Fruit fly (Drosophila melanogaster) whole organism, embryonic: Measurements from ENCODE around the gene kud.

Source experiments
- Atf3 ChIP-seq: fragments of 200-800 bp; sonication (Bioruptor generic); optimal IDR thresholded peaks from 3 replicates; lab custom pipeline; 2016; ENCODE audit warnings: missing biosample characterization, missing genetic modification characterization
- C15 ChIP-seq: fragments of 200-800 bp; sonication (Bioruptor generic); IDR thresholded peaks from 3 replicates; pipeline ENCODE4 v1.3.6; 2022; ENCODE audit warnings: missing biosample characterization, missing genetic modification characterization
- CG10209 ChIP-seq: fragments of 200-800 bp; sonication (Bioruptor generic); optimal IDR thresholded peaks from 3 replicates; lab custom pipeline; 2017; ENCODE audit warnings: missing biosample characterization, mild to moderate bottlenecking, missing genetic modification characterization, missing genetic modification reagents
- CG10267 ChIP-seq: fragments of 200-800 bp; sonication (Bioruptor generic); optimal IDR thresholded peaks from 2 replicates; lab custom pipeline; 2018; ENCODE audit warnings: missing biosample characterization, mild to moderate bottlenecking, missing genetic modification characterization, moderate library complexity
- CG10543 ChIP-seq: fragments of 200-800 bp; sonication (Bioruptor generic); optimal IDR thresholded peaks from 3 replicates; lab custom pipeline; 2017; ENCODE audit warnings: missing biosample characterization, mild to moderate bottlenecking, missing genetic modification characterization, moderate library complexity
- CG10565 ChIP-seq: fragments of 200-800 bp; sonication (Bioruptor generic); optimal IDR thresholded peaks from 3 replicates; lab custom pipeline; 2016; ENCODE audit warnings: missing biosample characterization, mild to moderate bottlenecking, missing genetic modification characterization
- CG11560 ChIP-seq: fragments of 200-800 bp; sonication (Bioruptor generic); IDR thresholded peaks from 3 replicates; pipeline ENCODE4 v1.3.6; 2022; ENCODE audit warnings: missing biosample characterization, missing genetic modification characterization
- CG13123 ChIP-seq: fragments of 200-800 bp; sonication (Bioruptor generic); optimal IDR thresholded peaks from 2 replicates; lab custom pipeline; 2016; ENCODE audit warnings: missing biosample characterization, missing genetic modification characterization
- CG16813 ChIP-seq: fragments of 200-800 bp; sonication (Bioruptor generic); IDR thresholded peaks from 3 replicates; pipeline ENCODE4 v1.3.6; 2022; ENCODE audit warnings: missing biosample characterization, missing genetic modification characterization; ENCODE audit not compliant: partially characterized antibody
- CG17385 ChIP-seq: fragments of 200-800 bp; sonication (Bioruptor generic); optimal IDR thresholded peaks from 3 replicates; lab custom pipeline; 2018; ENCODE audit warnings: missing biosample characterization, mild to moderate bottlenecking, missing genetic modification characterization
- CG17829 ChIP-seq: fragments of 200-800 bp; optimal IDR thresholded peaks from 2 replicates; lab custom pipeline; 2019; ENCODE audit warnings: missing biosample characterization, mild to moderate bottlenecking, missing genetic modification characterization, moderate library complexity
- CG2116 ChIP-seq: fragments of 200-800 bp; sonication (Bioruptor generic); optimal IDR thresholded peaks from 3 replicates; lab custom pipeline; 2018; ENCODE audit warnings: missing biosample characterization, mild to moderate bottlenecking, missing genetic modification characterization
- CG31365 ChIP-seq: fragments of 200-800 bp; sonication (Bioruptor generic); optimal IDR thresholded peaks from 2 replicates; lab custom pipeline; 2018; ENCODE audit warnings: missing biosample characterization, mild to moderate bottlenecking, missing genetic modification characterization
- CG3163 ChIP-seq: fragments of 200-800 bp; sonication (Bioruptor generic); optimal IDR thresholded peaks from 3 replicates; lab custom pipeline; 2016; ENCODE audit warnings: missing biosample characterization, missing genetic modification characterization
- CG3281 ChIP-seq: fragments of 200-800 bp; sonication (Bioruptor generic); optimal IDR thresholded peaks from 3 replicates; lab custom pipeline; 2017; ENCODE audit warnings: missing biosample characterization, mild to moderate bottlenecking, missing genetic modification characterization
- CG33213 ChIP-seq: fragments of 200-800 bp; sonication (Bioruptor generic); optimal IDR thresholded peaks from 3 replicates; lab custom pipeline; 2016; ENCODE audit warnings: missing biosample characterization, missing genetic modification characterization
- CG3838 ChIP-seq: fragments of 200-800 bp; sonication (Bioruptor generic); optimal IDR thresholded peaks from 3 replicates; lab custom pipeline; 2016; ENCODE audit warnings: missing biosample characterization, missing genetic modification characterization
- CG5245 ChIP-seq: fragments of 200-800 bp; sonication (Bioruptor generic); optimal IDR thresholded peaks from 3 replicates; lab custom pipeline; 2016; ENCODE audit warnings: missing biosample characterization, missing genetic modification characterization
- CG6272 ChIP-seq: fragments of 200-800 bp; sonication (Bioruptor generic); IDR thresholded peaks from 2 replicates; pipeline ENCODE4 v1.3.6; 2022; ENCODE audit warnings: missing biosample characterization, missing genetic modification characterization
- CG7786 ChIP-seq: fragments of 200-800 bp; sonication (Bioruptor generic); optimal IDR thresholded peaks from 2 replicates; lab custom pipeline; 2016; ENCODE audit warnings: missing biosample characterization, missing genetic modification characterization
- CG8924 ChIP-seq: fragments of 200-800 bp; optimal IDR thresholded peaks from 3 replicates; lab custom pipeline; 2019; ENCODE audit warnings: missing biosample characterization, mild to moderate bottlenecking, missing genetic modification characterization, moderate library complexity
- CHES-1-like ChIP-seq: fragments of 200-800 bp; sonication (Bioruptor generic); optimal IDR thresholded peaks from 2 replicates; lab custom pipeline; 2016; ENCODE audit warnings: missing biosample characterization, missing genetic modification characterization
- CTCF ChIP-seq: fragments of 200-800 bp; sonication (Bioruptor generic); optimal IDR thresholded peaks from 2 replicates; lab custom pipeline; 2017; ENCODE audit warnings: missing biosample characterization, mild to moderate bottlenecking, missing genetic modification characterization, moderate library complexity
- Chrac-16 ChIP-seq: fragments of 200-800 bp; sonication (Bioruptor generic); optimal IDR thresholded peaks from 3 replicates; lab custom pipeline; 2016; ENCODE audit warnings: missing biosample characterization, missing genetic modification characterization
- D ChIP-seq, 2 experiments: fragments of 200-800 bp in 1 of 2; fragments of >200 bp in 1 of 2; sonication (Bioruptor generic) in 1 of 2; optimal IDR thresholded peaks; 2 replicates in 1 of 2; 3 replicates in 1 of 2; lab custom pipeline; 2017; ENCODE audit warnings: mild to moderate bottlenecking in 1 of 2, missing biosample characterization in 1 of 2, missing genetic modification characterization in 1 of 2, missing genetic modification reagents in 1 of 2
- Doc2 ChIP-seq: fragments of 200-800 bp; sonication (Bioruptor generic); IDR thresholded peaks from 2 replicates; pipeline ENCODE4 v1.3.6; 2022; ENCODE audit warnings: missing biosample characterization, missing genetic modification characterization
- ERR ChIP-seq: fragments of 200-800 bp; sonication (Bioruptor generic); optimal IDR thresholded peaks from 2 replicates; lab custom pipeline; 2016; ENCODE audit warnings: missing biosample characterization, missing genetic modification characterization
- Eip74EF ChIP-seq, 2 experiments: fragments of 200-800 bp in 1 of 2; fragments of >200 bp in 1 of 2; sonication (Bioruptor generic) in 1 of 2; optimal IDR thresholded peaks; 2 replicates each; lab custom pipeline; 2017 to 2019; ENCODE audit warnings: missing biosample characterization in 2 of 2, missing genetic modification characterization in 2 of 2, mild to moderate bottlenecking in 1 of 2, moderate library complexity in 1 of 2
- HLH3B ChIP-seq: fragments of 200-800 bp; sonication (Bioruptor generic); IDR thresholded peaks from 2 replicates; pipeline ENCODE4 v1.3.6; 2022; ENCODE audit warnings: missing biosample characterization, missing genetic modification characterization
- Jarid2 ChIP-seq: fragments of 200-800 bp; sonication (Bioruptor generic); optimal IDR thresholded peaks from 3 replicates; lab custom pipeline; 2017; ENCODE audit warnings: mild to moderate bottlenecking, missing biosample characterization, missing genetic modification reagents, missing genetic modification characterization
- MBD-R2 ChIP-seq: fragments of 200-800 bp; sonication (Bioruptor generic); IDR thresholded peaks from 2 replicates; pipeline ENCODE4 v1.3.6; 2022; ENCODE audit warnings: missing biosample characterization, missing genetic modification characterization
- Max ChIP-seq: fragments of 200-800 bp; sonication (Bioruptor generic); optimal IDR thresholded peaks from 2 replicates; lab custom pipeline; 2016; ENCODE audit warnings: missing biosample characterization, mild to moderate bottlenecking, missing genetic modification characterization
- Rfx ChIP-seq: fragments of 200-800 bp; sonication (Bioruptor generic); IDR thresholded peaks from 2 replicates; pipeline ENCODE4 v1.3.6; 2022; ENCODE audit warnings: missing biosample characterization, missing genetic modification characterization
- Trl ChIP-seq, 3 experiments: fragments of >200 bp in 2 of 3; fragments of 200-800 bp in 1 of 3; sonication (Bioruptor generic) in 1 of 3; optimal IDR thresholded peaks; 2 replicates in 1 of 3; 3 replicates in 2 of 3; lab custom pipeline; 2016 to 2017; ENCODE audit warnings: missing biosample characterization in 1 of 3, missing genetic modification characterization in 1 of 3
- Xbp1 ChIP-seq: fragments of 200-800 bp; sonication (Bioruptor generic); optimal IDR thresholded peaks from 3 replicates; lab custom pipeline; 2016; ENCODE audit warnings: missing biosample characterization, mild to moderate bottlenecking, missing genetic modification characterization
- abd-A ChIP-seq: fragments of 200-800 bp; sonication (Bioruptor generic); optimal IDR thresholded peaks from 3 replicates; lab custom pipeline; 2019; ENCODE audit warnings: missing biosample characterization, mild to moderate bottlenecking, missing genetic modification characterization, moderate library complexity
- bcd ChIP-seq: fragments of 200-800 bp; sonication (Bioruptor generic); optimal IDR thresholded peaks from 2 replicates; lab custom pipeline; 2017; ENCODE audit warnings: missing biosample characterization, mild to moderate bottlenecking, missing genetic modification characterization
- en ChIP-seq: fragments of 200-800 bp; sonication (Bioruptor generic); optimal IDR thresholded peaks from 2 replicates; lab custom pipeline; 2016; ENCODE audit warnings: missing biosample characterization, missing genetic modification characterization
- ham ChIP-seq: fragments of 200-800 bp; sonication (Bioruptor generic); IDR thresholded peaks from 2 replicates; pipeline ENCODE4 v1.3.6; 2022; ENCODE audit warnings: missing biosample characterization, missing genetic modification characterization
- hb ChIP-seq: fragments of 200-800 bp; sonication (Bioruptor generic); IDR thresholded peaks from 3 replicates; pipeline ENCODE4 v1.3.6; 2022; ENCODE audit warnings: missing biosample characterization, missing genetic modification characterization; ENCODE audit not compliant: partially characterized antibody
- kah ChIP-seq: fragments of 200-800 bp; sonication (Bioruptor generic); optimal IDR thresholded peaks from 2 replicates; lab custom pipeline; 2018; ENCODE audit warnings: missing biosample characterization, mild to moderate bottlenecking, missing genetic modification characterization
- kni ChIP-seq: fragments of 200-800 bp; sonication (Bioruptor generic); optimal IDR thresholded peaks from 3 replicates; lab custom pipeline; 2017; ENCODE audit warnings: mild to moderate bottlenecking, missing biosample characterization, missing genetic modification reagents, missing genetic modification characterization
- maf-S ChIP-seq: fragments of 200-800 bp; sonication (Bioruptor generic); optimal IDR thresholded peaks from 2 replicates; lab custom pipeline; 2016; ENCODE audit warnings: missing biosample characterization, missing genetic modification characterization
- otp ChIP-seq: fragments of 200-800 bp; sonication (Bioruptor generic); IDR thresholded peaks from 3 replicates; pipeline ENCODE4, ENCODE4 v1.3.6; 2022; ENCODE audit warnings: missing biosample characterization, missing genetic modification characterization
- pros ChIP-seq: fragments of 200-800 bp; sonication (Bioruptor generic); optimal IDR thresholded peaks from 3 replicates; lab custom pipeline; 2019; ENCODE audit warnings: missing biosample characterization, mild to moderate bottlenecking, missing genetic modification characterization, moderate library complexity
- seq ChIP-seq: fragments of 200-800 bp; sonication (Bioruptor generic); IDR thresholded peaks from 2 replicates; pipeline ENCODE4 v1.3.6; 2022; ENCODE audit warnings: missing biosample characterization, missing genetic modification characterization
- sisA ChIP-seq: fragments of 200-800 bp; sonication (Bioruptor generic); IDR thresholded peaks from 2 replicates; pipeline ENCODE4 v1.3.6; 2022; ENCODE audit warnings: missing biosample characterization, missing genetic modification characterization
- sna ChIP-seq: fragments of 200-800 bp; sonication (Bioruptor generic); IDR thresholded peaks from 2 replicates; pipeline ENCODE4 v1.3.6; 2022; ENCODE audit warnings: missing biosample characterization, missing genetic modification characterization; ENCODE audit not compliant: partially characterized antibody
- so ChIP-seq: fragments of 200-800 bp; sonication (Bioruptor generic); IDR thresholded peaks from 3 replicates; pipeline ENCODE4 v1.3.6; 2022; ENCODE audit warnings: missing biosample characterization, missing genetic modification characterization
- sqz ChIP-seq: fragments of 200-800 bp; sonication (Bioruptor generic); optimal IDR thresholded peaks from 3 replicates; lab custom pipeline; 2018; ENCODE audit warnings: missing biosample characterization, mild to moderate bottlenecking, missing genetic modification characterization

The kud gene

dm6 chr3L:16872487-16872955 lies 27.7 kb upstream of the kud start (continued):
- TF ChIP-seq bcd (GFP tag; lab: Kevin White, UChicago) (peak; percentile 65), abd-A (no peak), C15 (GFP tag; lab: Robert Waterston, UW) (no peak), CG11560 (tag; lab: Robert Waterston, UW) (0 out of 3 replicates have a peak, but pooled peaks have one; percentile 6), Eip74EF (GFP tag; optimal IDR thresholded peaks at IDR 0.05; lab: Kevin White, UChicago) (peak in 1 of 2 experiments; percentile 65), Xbp1 (GFP tag; lab: Kevin White, UChicago) (peak; percentile 59), kah (GFP tag; lab: Kevin White, UChicago) (peak; percentile 60), ERR (GFP tag; lab: Kevin White, UChicago) (no peak), MBD-R2 (no peak), hb (GFP tag; lab: Robert Waterston, UW) (no peak), Atf3 (GFP tag; lab: Kevin White, UChicago) (peak; percentile 38), pros (no peak), CG7786 (peak; percentile 43), CG6272 (GFP tag; lab: Robert Waterston, UW) (no peak), Max (GFP tag; lab: Kevin White, UChicago) (peak; percentile 57), CG10543 (peak; percentile 20), CG10267 (tag; lab: Kevin White, UChicago) (peak; percentile 54), sqz (GFP tag; lab: Kevin White, UChicago) (peak; percentile 27), seq (GFP tag; lab: Robert Waterston, UW) (peak; percentile 54; the same call in 1 of the 2 replicates), Chrac-16 (peak; percentile 52), sisA (peak; percentile 31; the same call in 1 of the 2 replicates), CG17829 (tag; lab: Kevin White, UChicago) (peak; percentile 46), CG17385 (peak; percentile 73), CG10565 (GFP tag; lab: Kevin White, UChicago) (no peak), CG3838 (peak; percentile 9), Doc2 (GFP tag; lab: Robert Waterston, UW) (no peak), CG33213 (GFP tag; lab: Kevin White, UChicago) (no peak), Jarid2 (GFP tag; lab: Kevin White, UChicago) (peak; percentile 59), CG13123 (GFP tag; lab: Kevin White, UChicago) (no peak), CG3281 (GFP tag; lab: Kevin White, UChicago) (peak; percentile 85), CHES-1-like (peak; percentile 22), Trl (optimal IDR thresholded peaks at IDR 0.05; lab: Kevin White, UChicago) (no peak), Trl (GFP tag; optimal IDR thresholded peaks at IDR 0.05; lab: Kevin White, UChicago) (peak; percentile 53), CG3163 (GFP tag; lab: Kevin White, UChicago) (no peak), D (optimal IDR thresholded peaks at IDR 0.05; lab: Kevin White, UChicago) (no peak), D (GFP tag; optimal IDR thresholded peaks at IDR 0.05; lab: Kevin White, UChicago) (peak; percentile 67), CG31365 (tag; lab: Kevin White, UChicago) (peak; percentile 2), CG2116 (GFP tag; lab: Kevin White, UChicago) (peak; percentile 11), otp (no peak), CTCF (GFP tag; lab: Kevin White, UChicago) (peak; percentile 43), Rfx (peak; percentile 54), HLH3B (GFP tag; lab: Robert Waterston, UW) (peak; percentile 38; the same call in 1 of the 2 replicates), sna (no peak), kni (no peak), ham (GFP tag; lab: Robert Waterston, UW) (no peak), CG8924 (tag; lab: Kevin White, UChicago) (peak; percentile 78), CG16813 (GFP tag; lab: Robert Waterston, UW) (no peak), CG10209 (peak; percentile 78), so (GFP tag; lab: Robert Waterston, UW) (peak; percentile 44; the same call in 1 of the 3 replicates), en (GFP tag; lab: Kevin White, UChicago) (peak; percentile 41), CG5245 (GFP tag; lab: Kevin White, UChicago) (peak; percentile 43), maf-S (GFP tag; lab: Kevin White, UChicago) (peak; percentile 52)
